Worm (Caenorhabditis elegans) whole organism, L4 larva: Measurements from ENCODE around the gene spe-49.
A peak's percentile ranks its signal among the peaks of the same experiment; 100 is the strongest.

ENCODE experiments used
- D1046.2 ChIP-seq: fragments of 200-800 bp; sonication (Bioruptor generic); IDR thresholded peaks from 2 replicates; pipeline ENCODE4 v1.3.6; 2022; ENCODE audit warnings: missing genetic modification characterization, missing compliant biosample characterization
- F37D6.2 ChIP-seq: sonication (generic microtip); optimal IDR thresholded peaks from 2 replicates; lab custom pipeline; 2016; ENCODE audit warnings: mild to moderate bottlenecking, missing genetic modification characterization, missing compliant biosample characterization
- F44E2.7 ChIP-seq: fragments of 200-800 bp; sonication (Bioruptor generic); IDR thresholded peaks from 2 replicates; pipeline ENCODE4 v2.1.2; 2022; ENCODE audit warnings: missing genetic modification characterization, missing compliant biosample characterization
- R02D3.7 ChIP-seq: fragments of 150-350 bp; sonication (generic microtip); optimal IDR thresholded peaks from 3 replicates; lab custom pipeline; 2014; ENCODE audit warnings: missing biosample characterization, missing genetic modification characterization
- Y105C5A.15 ChIP-seq: fragments of 200-800 bp; sonication (Bioruptor generic); IDR thresholded peaks from 2 replicates; pipeline ENCODE4 v1.3.6; 2022; ENCODE audit warnings: missing genetic modification characterization, missing compliant biosample characterization
- Y48G9A.11 ChIP-seq: fragments of 200-800 bp; sonication (Bioruptor generic); IDR thresholded peaks from 2 replicates; pipeline ENCODE4 v1.3.6; 2022; ENCODE audit warnings: missing genetic modification reagents, missing genetic modification characterization, missing compliant biosample characterization
- Y5F2A.4 ChIP-seq: fragments of 200-800 bp; sonication (Bioruptor generic); optimal IDR thresholded peaks from 2 replicates; lab custom pipeline; 2018; ENCODE audit warnings: mild to moderate bottlenecking, missing genetic modification characterization, missing compliant biosample characterization
- ama-1 ChIP-seq: fragments of 150-350 bp; optimal IDR thresholded peaks from 2 replicates; lab custom pipeline; 2014; ENCODE audit warnings: inconsistent platforms, mixed read lengths
- ceh-62 ChIP-seq: sonication (generic microtip); optimal IDR thresholded peaks from 2 replicates; lab custom pipeline; 2017; ENCODE audit warnings: missing biosample characterization, missing genetic modification characterization
- ctbp-1 ChIP-seq: fragments of 200-800 bp; sonication (Bioruptor generic); IDR thresholded peaks from 2 replicates; pipeline ENCODE4 v1.3.6; 2022; ENCODE audit warnings: missing genetic modification reagents, missing genetic modification characterization, missing compliant biosample characterization
- daf-12 ChIP-seq: fragments of 150-350 bp; optimal IDR thresholded peaks from 2 replicates; lab custom pipeline; 2014; ENCODE audit warnings: missing biosample characterization, missing genetic modification reagents, missing genetic modification characterization
- daf-19 ChIP-seq: fragments of 200-800 bp; sonication (Bioruptor generic); conservative IDR thresholded peaks from 2 replicates; pipeline ENCODE4 v1.3.6; 2022; ENCODE audit warnings: missing genetic modification characterization, missing compliant biosample characterization
- daf-8 ChIP-seq: fragments of 200-800 bp; sonication (Bioruptor generic); IDR thresholded peaks from 2 replicates; pipeline ENCODE4 v1.3.6; 2022; ENCODE audit warnings: missing genetic modification characterization, missing compliant biosample characterization
- dmd-6 ChIP-seq: fragments of 200-800 bp; sonication (Bioruptor generic); IDR thresholded peaks from 2 replicates; pipeline ENCODE4 v1.3.6; 2022; ENCODE audit warnings: missing genetic modification reagents, missing genetic modification characterization, missing compliant biosample characterization
- dmd-9 ChIP-seq: fragments of 200-800 bp; sonication (Bioruptor generic); IDR thresholded peaks from 2 replicates; pipeline ENCODE4 v1.3.6; 2022; ENCODE audit warnings: missing genetic modification reagents, missing genetic modification characterization, missing compliant biosample characterization
- dve-1 ChIP-seq: sonication (generic microtip); optimal IDR thresholded peaks from 2 replicates; lab custom pipeline; 2017; ENCODE audit warnings: antibody characterized with exemption, mild to moderate bottlenecking, missing genetic modification characterization, missing compliant biosample characterization; ENCODE audit not compliant: insufficient read depth
- egl-43 ChIP-seq: fragments of 200-800 bp; sonication (Bioruptor generic); IDR thresholded peaks from 2 replicates; pipeline ENCODE4 v1.3.6; 2022; ENCODE audit warnings: missing genetic modification reagents, missing genetic modification characterization, missing compliant biosample characterization
- fkh-10 ChIP-seq: fragments of 150-350 bp; optimal IDR thresholded peaks from 2 replicates; lab custom pipeline; 2014; ENCODE audit warnings: missing biosample characterization, missing genetic modification reagents, missing genetic modification characterization
- fos-1 ChIP-seq: fragments of 150-350 bp; optimal IDR thresholded peaks from 2 replicates; lab custom pipeline; 2014; ENCODE audit warnings: missing biosample characterization, missing genetic modification characterization
- gei-8 ChIP-seq: fragments of 200-800 bp; sonication (Bioruptor generic); optimal IDR thresholded peaks from 2 replicates; lab custom pipeline; 2018; ENCODE audit warnings: mild to moderate bottlenecking, missing genetic modification characterization, missing compliant biosample characterization
- hif-1 ChIP-seq, 2 experiments: sonication (generic microtip); optimal IDR thresholded peaks; 2 replicates each; lab custom pipeline; 2016 to 2017; ENCODE audit warnings: missing compliant biosample characterization in 2 of 2, missing genetic modification characterization in 2 of 2, missing genetic modification reagents in 2 of 2, missing genotype in 2 of 2, mild to moderate bottlenecking in 1 of 2
- jun-1 ChIP-seq: fragments of 150-350 bp; optimal IDR thresholded peaks from 2 replicates; lab custom pipeline; 2014; ENCODE audit warnings: missing biosample characterization, missing genetic modification reagents, missing genetic modification characterization
- lin-1 ChIP-seq: fragments of 200-800 bp; sonication (Bioruptor generic); IDR thresholded peaks from 2 replicates; pipeline ENCODE4 v1.3.6; 2022; ENCODE audit warnings: missing genetic modification reagents, missing genetic modification characterization, missing compliant biosample characterization
- lin-15B ChIP-seq: fragments of 150-350 bp; sonication (generic microtip); optimal IDR thresholded peaks from 3 replicates; lab custom pipeline; 2014; ENCODE audit warnings: missing biosample characterization, missing genetic modification characterization
- lin-29 ChIP-seq: fragments of 200-800 bp; sonication (Bioruptor generic); IDR thresholded peaks from 2 replicates; pipeline ENCODE4 v1.3.6; 2022; ENCODE audit warnings: missing genetic modification reagents, missing genetic modification characterization, missing compliant biosample characterization
- lsy-2 ChIP-seq, 2 experiments: fragments of 150-350 bp in 1 of 2; sonication (generic microtip) in 1 of 2; optimal IDR thresholded peaks; 2 replicates each; lab custom pipeline; 2014 to 2017; ENCODE audit warnings: missing biosample characterization in 2 of 2, missing genetic modification characterization in 2 of 2
- madf-5 ChIP-seq, 2 experiments: fragments of 200-800 bp; sonication (Bioruptor generic); IDR thresholded peaks; 2 replicates each; pipeline ENCODE4 v1.3.6; 2022; ENCODE audit warnings: missing compliant biosample characterization in 2 of 2, missing genetic modification characterization in 2 of 2
- mdl-1 ChIP-seq, 2 experiments: fragments of 150-350 bp in 1 of 2; sonication (generic microtip) in 1 of 2; optimal IDR thresholded peaks; 2 replicates each; lab custom pipeline; 2014 to 2017; ENCODE audit warnings: missing biosample characterization in 2 of 2, missing genetic modification characterization in 2 of 2
- mes-2 ChIP-seq: sonication (generic microtip); optimal IDR thresholded peaks from 2 replicates; lab custom pipeline; 2016; ENCODE audit warnings: missing genotype, mild to moderate bottlenecking, missing genetic modification characterization, missing compliant biosample characterization; ENCODE audit not compliant: poor library complexity, severe bottlenecking
- mxl-2 ChIP-seq: fragments of 200-800 bp; sonication (Bioruptor generic); conservative IDR thresholded peaks from 2 replicates; pipeline ENCODE4 v1.3.6; 2022; ENCODE audit warnings: missing genetic modification reagents, missing genetic modification characterization, missing compliant biosample characterization
- nhr-10 ChIP-seq: fragments of 150-350 bp; optimal IDR thresholded peaks from 2 replicates; lab custom pipeline; 2014; ENCODE audit warnings: missing biosample characterization, missing genetic modification characterization
- nhr-11 ChIP-seq: fragments of 150-350 bp; optimal IDR thresholded peaks from 2 replicates; lab custom pipeline; 2014; ENCODE audit warnings: missing biosample characterization, missing genetic modification characterization
- nhr-111 ChIP-seq: fragments of 200-800 bp; sonication (Bioruptor generic); optimal IDR thresholded peaks from 2 replicates; lab custom pipeline; 2018; ENCODE audit warnings: mild to moderate bottlenecking, missing genetic modification characterization, missing compliant biosample characterization
- nhr-25 ChIP-seq: sonication (generic microtip); optimal IDR thresholded peaks from 2 replicates; lab custom pipeline; 2017; ENCODE audit warnings: missing genetic modification characterization, mild to moderate bottlenecking, missing compliant biosample characterization, antibody characterized with exemption, moderate library complexity, borderline replicate concordance; ENCODE audit not compliant: insufficient read depth
- nhr-41 ChIP-seq: fragments of 200-800 bp; sonication (Bioruptor generic); IDR thresholded peaks from 2 replicates; pipeline ENCODE4 v1.3.6; 2022; ENCODE audit warnings: missing genetic modification reagents, missing genetic modification characterization, missing compliant biosample characterization
- nhr-48 ChIP-seq: sonication (generic microtip); optimal IDR thresholded peaks from 2 replicates; lab custom pipeline; 2016; ENCODE audit warnings: mild to moderate bottlenecking, missing genetic modification characterization, missing compliant biosample characterization
- nhr-77 ChIP-seq: fragments of 150-350 bp; optimal IDR thresholded peaks from 2 replicates; lab custom pipeline; 2014; ENCODE audit warnings: missing biosample characterization, missing genetic modification characterization
- pqm-1 ChIP-seq: sonication (generic microtip); optimal IDR thresholded peaks from 2 replicates; lab custom pipeline; 2017; ENCODE audit warnings: missing biosample characterization, missing genetic modification characterization
- rbr-2 ChIP-seq: sonication (generic microtip); optimal IDR thresholded peaks from 2 replicates; lab custom pipeline; 2016; ENCODE audit warnings: missing genotype, missing genetic modification characterization, missing compliant biosample characterization
- sdz-12 ChIP-seq: fragments of 200-800 bp; sonication (Bioruptor generic); optimal IDR thresholded peaks from 2 replicates; lab custom pipeline; 2018; ENCODE audit warnings: mild to moderate bottlenecking, missing genetic modification characterization, missing compliant biosample characterization
- snpc-1.2 ChIP-seq: fragments of 200-800 bp; sonication (Bioruptor generic); IDR thresholded peaks from 2 replicates; pipeline ENCODE4 v1.3.6; 2022; ENCODE audit warnings: missing genetic modification reagents, missing genetic modification characterization, missing compliant biosample characterization
- spr-1 ChIP-seq: sonication (generic microtip); optimal IDR thresholded peaks from 2 replicates; lab custom pipeline; 2016; ENCODE audit warnings: mild to moderate bottlenecking, missing genetic modification characterization, missing compliant biosample characterization
- spr-3 ChIP-seq: fragments of 200-800 bp; sonication (Bioruptor generic); optimal IDR thresholded peaks from 2 replicates; lab custom pipeline; 2018; ENCODE audit warnings: mild to moderate bottlenecking, missing genetic modification characterization, missing compliant biosample characterization
- tag-97 ChIP-seq: fragments of 200-800 bp; sonication (Bioruptor generic); IDR thresholded peaks from 2 replicates; pipeline ENCODE4 v1.3.6; 2022; ENCODE audit warnings: missing genetic modification characterization, missing compliant biosample characterization
- tra-1 ChIP-seq: fragments of 200-800 bp; sonication (Bioruptor generic); IDR thresholded peaks from 2 replicates; pipeline ENCODE4 v1.3.6; 2022; ENCODE audit warnings: missing genetic modification reagents, missing genetic modification characterization, missing compliant biosample characterization
- unc-130 ChIP-seq: sonication (generic microtip); optimal IDR thresholded peaks from 2 replicates; lab custom pipeline; 2016; ENCODE audit warnings: missing genetic modification reagents, missing genetic modification characterization, missing compliant biosample characterization
- vab-7 ChIP-seq: fragments of 200-800 bp; sonication (Bioruptor generic); IDR thresholded peaks from 2 replicates; pipeline ENCODE4 v1.3.6; 2022; ENCODE audit warnings: missing genetic modification reagents, missing genetic modification characterization, missing compliant biosample characterization
- zag-1 ChIP-seq: fragments of 150-350 bp; optimal IDR thresholded peaks from 2 replicates; lab custom pipeline; 2014; ENCODE audit warnings: missing biosample characterization, missing genetic modification characterization
- zfp-2 ChIP-seq: sonication (generic microtip); optimal IDR thresholded peaks from 2 replicates; lab custom pipeline; 2016; ENCODE audit warnings: mild to moderate bottlenecking, missing genetic modification characterization, missing compliant biosample characterization
- zfp-3 ChIP-seq: fragments of 200-800 bp; sonication (Bioruptor generic); conservative IDR thresholded peaks from 2 replicates; pipeline ENCODE4 v1.3.6; 2022; ENCODE audit warnings: missing genetic modification reagents, missing genetic modification characterization, missing compliant biosample characterization
- zip-2 ChIP-seq: fragments of 150-350 bp; optimal IDR thresholded peaks from 2 replicates; lab custom pipeline; 2014; ENCODE audit warnings: missing biosample characterization, missing genetic modification characterization
- ztf-7 ChIP-seq: fragments of 150-350 bp; optimal IDR thresholded peaks from 2 replicates; lab custom pipeline; 2014; ENCODE audit warnings: missing biosample characterization, missing genetic modification characterization

spe-49 gene

ce11 chrV:6240735-6241134 lies 40.4 kb upstream of the spe-49 start (continued):
- TF ChIP-seq nhr-77 (tag; lab: Kevin White, UChicago) (peak; percentile 73), tra-1 (GFP tag; lab: Robert Waterston, UW) (peak; percentile 35; the same call in 1 of the 2 replicates), zag-1 (tag; lab: Kevin White, UChicago) (no peak), mdl-1 (tag; optimal IDR thresholded peaks at IDR 0.05; lab: Kevin White, UChicago) (peak in 1 of 2 experiments; percentile 78), madf-5 (GFP tag; IDR thresholded peaks at IDR 0.05; lab: Robert Waterston, UW) (no peak), spr-1 (tag; lab: Kevin White, UChicago) (no peak), mes-2 (tag; lab: Kevin White, UChicago) (peak; percentile 11), F37D6.2 (tag; lab: Kevin White, UChicago) (no peak), ctbp-1 (no peak), ceh-62 (tag; lab: Kevin White, UChicago) (no peak), nhr-25 (no peak), jun-1 (tag; lab: Kevin White, UChicago) (no peak), dmd-6 (GFP tag; lab: Robert Waterston, UW) (peak; percentile 97), zfp-3 (GFP tag; lab: Robert Waterston, UW) (no peak), fos-1 (no peak), nhr-11 (tag; lab: Kevin White, UChicago) (no peak), daf-8 (GFP tag; lab: Robert Waterston, UW) (no peak), lin-1 (GFP tag; lab: Robert Waterston, UW) (no peak), sdz-12 (no peak), dve-1 (tag; lab: Kevin White, UChicago) (peak; percentile 76), D1046.2 (no peak), fkh-10 (GFP tag; lab: Kevin White, UChicago) (no peak), mxl-2 (GFP tag; lab: Robert Waterston, UW) (peak; percentile 95), daf-12 (no peak), Y5F2A.4 (no peak), nhr-41 (GFP tag; lab: Robert Waterston, UW) (no peak), nhr-111 (GFP tag; lab: Kevin White, UChicago) (no peak), unc-130 (no peak), zfp-2 (tag; lab: Kevin White, UChicago) (no peak), zip-2 (tag; lab: Kevin White, UChicago) (no peak), snpc-1.2 (GFP tag; lab: Robert Waterston, UW) (no peak), egl-43 (GFP tag; lab: Robert Waterston, UW) (no peak), spr-3 (GFP tag; lab: Kevin White, UChicago) (no peak), nhr-48 (peak; percentile 97), ama-1 (lab: Kevin White, UChicago) (no peak), F44E2.7 (GFP tag; lab: Robert Waterston, UW) (no peak), vab-7 (GFP tag; lab: Robert Waterston, UW) (no peak), dmd-9 (GFP tag; lab: Robert Waterston, UW) (no peak), hif-1 (tag; optimal IDR thresholded peaks at IDR 0.05; lab: Kevin White, UChicago) (peak in 1 of 2 experiments; percentile 50), gei-8 (GFP tag; lab: Kevin White, UChicago) (peak; percentile 22), Y48G9A.11 (no peak), lin-15B (tag; lab: Kevin White, UChicago) (no peak), lin-29 (GFP tag; lab: Robert Waterston, UW) (peak; percentile 52; the same call in 1 of the 2 replicates), tag-97 (GFP tag; lab: Robert Waterston, UW) (no peak), pqm-1 (no peak), lsy-2 (tag; optimal IDR thresholded peaks at IDR 0.05; lab: Kevin White, UChicago) (peak in 1 of 2 experiments; percentile 52), ztf-7 (no peak), Y105C5A.15 (GFP tag; lab: Robert Waterston, UW) (no peak), rbr-2 (tag; lab: Kevin White, UChicago) (no peak), daf-19 (no peak), nhr-10 (no peak), R02D3.7 (tag; lab: Kevin White, UChicago) (no peak)
